Fruit fly (Drosophila melanogaster) whole organism, embryonic: Measurements from ENCODE around the gene mil.
A peak's percentile ranks its signal among the peaks of the same experiment; 100 is the strongest.

Experiments
- ATbp ChIP-seq: fragments of 200-800 bp; sonication (Bioruptor generic); optimal IDR thresholded peaks from 2 replicates; lab custom pipeline; 2017; ENCODE audit warnings: missing biosample characterization, mild to moderate bottlenecking, missing genetic modification characterization, missing genetic modification reagents
- Abd-B ChIP-seq: fragments of 200-800 bp; sonication (Bioruptor generic); optimal IDR thresholded peaks from 2 replicates; lab custom pipeline; 2018; ENCODE audit warnings: missing biosample characterization, mild to moderate bottlenecking, missing genetic modification characterization, moderate library complexity
- Asciz ChIP-seq: fragments of 200-800 bp; sonication (Bioruptor generic); optimal IDR thresholded peaks from 2 replicates; lab custom pipeline; 2017; ENCODE audit warnings: missing biosample characterization, mild to moderate bottlenecking, missing genetic modification characterization, missing genetic modification reagents
- CG10147 ChIP-seq: fragments of 200-800 bp; sonication (Bioruptor generic); optimal IDR thresholded peaks from 2 replicates; lab custom pipeline; 2019; ENCODE audit warnings: missing biosample characterization, mild to moderate bottlenecking, missing genetic modification characterization, moderate library complexity
- CG10431 ChIP-seq: fragments of 200-800 bp; sonication (Bioruptor generic); optimal IDR thresholded peaks from 3 replicates; lab custom pipeline; 2018; ENCODE audit warnings: missing biosample characterization, mild to moderate bottlenecking, missing genetic modification characterization
- CG10462 ChIP-seq: fragments of 200-800 bp; sonication (Bioruptor generic); optimal IDR thresholded peaks from 2 replicates; lab custom pipeline; 2016; ENCODE audit warnings: missing biosample characterization, missing genetic modification characterization
- CG10959 ChIP-seq: fragments of 200-800 bp; sonication (Bioruptor generic); IDR thresholded peaks from 2 replicates; pipeline ENCODE4 v1.3.6; 2022; ENCODE audit warnings: missing biosample characterization, missing genetic modification characterization
- CG11504 ChIP-seq: fragments of 200-800 bp; sonication (Bioruptor generic); optimal IDR thresholded peaks from 3 replicates; lab custom pipeline; 2019; ENCODE audit warnings: missing biosample characterization, mild to moderate bottlenecking, missing genetic modification characterization, moderate library complexity
- CG14710 ChIP-seq: fragments of 200-800 bp; sonication (Bioruptor generic); optimal IDR thresholded peaks from 3 replicates; lab custom pipeline; 2019; ENCODE audit warnings: missing biosample characterization, mild to moderate bottlenecking, missing genetic modification characterization, moderate library complexity
- CG17612 ChIP-seq: fragments of 200-800 bp; sonication (Bioruptor generic); IDR thresholded peaks from 2 replicates; pipeline ENCODE4 v1.3.6; 2022; ENCODE audit warnings: missing biosample characterization, missing genetic modification characterization
- CG2120 ChIP-seq: fragments of 200-800 bp; sonication (Bioruptor generic); optimal IDR thresholded peaks from 3 replicates; lab custom pipeline; 2016; ENCODE audit warnings: missing biosample characterization, missing genetic modification characterization
- CG31224 ChIP-seq: fragments of 200-800 bp; sonication (Bioruptor generic); IDR thresholded peaks from 2 replicates; pipeline ENCODE4 v1.3.6; 2022; ENCODE audit warnings: missing biosample characterization, missing genetic modification characterization
- CG31441 ChIP-seq: fragments of 200-800 bp; sonication (Bioruptor generic); IDR thresholded peaks from 2 replicates; pipeline ENCODE4 v1.3.6; 2022; ENCODE audit warnings: missing biosample characterization, missing genetic modification characterization
- CG32772 ChIP-seq: fragments of 200-800 bp; sonication (Bioruptor generic); IDR thresholded peaks from 2 replicates; pipeline ENCODE4 v1.3.6; 2022; ENCODE audit warnings: missing biosample characterization, missing genetic modification characterization
- CG4282 ChIP-seq: fragments of 200-800 bp; sonication (Bioruptor generic); optimal IDR thresholded peaks from 2 replicates; lab custom pipeline; 2016; ENCODE audit warnings: missing biosample characterization, missing genetic modification characterization
- CG43689 ChIP-seq: fragments of 200-800 bp; sonication (Bioruptor generic); IDR thresholded peaks from 2 replicates; pipeline ENCODE4 v1.3.6; 2022; ENCODE audit warnings: missing biosample characterization, missing genetic modification characterization
- CG4404 ChIP-seq: fragments of 200-800 bp; sonication (Bioruptor generic); IDR thresholded peaks from 2 replicates; pipeline ENCODE4 v1.3.6; 2022; ENCODE audit warnings: missing biosample characterization, missing genetic modification characterization
- CG6654 ChIP-seq: fragments of 200-800 bp; sonication (Bioruptor generic); optimal IDR thresholded peaks from 2 replicates; lab custom pipeline; 2017; ENCODE audit warnings: missing biosample characterization, mild to moderate bottlenecking, missing genetic modification characterization
- CG6689 ChIP-seq: fragments of 200-800 bp; sonication (Bioruptor generic); IDR thresholded peaks from 2 replicates; pipeline ENCODE4 v1.3.6; 2022; ENCODE audit warnings: missing biosample characterization, missing genetic modification characterization
- CG6854 ChIP-seq: fragments of 200-800 bp; sonication (Bioruptor generic); optimal IDR thresholded peaks from 3 replicates; lab custom pipeline; 2017; ENCODE audit warnings: missing biosample characterization, mild to moderate bottlenecking, missing genetic modification characterization
- CG8089 ChIP-seq: fragments of 200-800 bp; sonication (Bioruptor generic); optimal IDR thresholded peaks from 3 replicates; lab custom pipeline; 2016; ENCODE audit warnings: missing biosample characterization, missing genetic modification characterization
- CTCF ChIP-seq: fragments of 200-800 bp; sonication (Bioruptor generic); optimal IDR thresholded peaks from 2 replicates; lab custom pipeline; 2017; ENCODE audit warnings: missing biosample characterization, mild to moderate bottlenecking, missing genetic modification characterization, moderate library complexity
- D ChIP-seq, 2 experiments: fragments of 200-800 bp in 1 of 2; fragments of >200 bp in 1 of 2; sonication (Bioruptor generic) in 1 of 2; optimal IDR thresholded peaks; 2 replicates in 1 of 2; 3 replicates in 1 of 2; lab custom pipeline; 2017; ENCODE audit warnings: mild to moderate bottlenecking in 1 of 2, missing biosample characterization in 1 of 2, missing genetic modification characterization in 1 of 2, missing genetic modification reagents in 1 of 2
- Ets65A ChIP-seq: fragments of 200-800 bp; sonication (Bioruptor generic); peaks from one replicate; lab custom pipeline; 2016; ENCODE audit warnings: missing biosample characterization, missing genetic modification characterization
- GATAe ChIP-seq: fragments of 200-800 bp; sonication (Bioruptor generic); conservative IDR thresholded peaks from 2 replicates; pipeline ENCODE4 v1.3.6; 2022; ENCODE audit warnings: missing biosample characterization, missing genetic modification characterization
- Hmx ChIP-seq: fragments of 200-800 bp; sonication (Bioruptor generic); optimal IDR thresholded peaks from 2 replicates; lab custom pipeline; 2016; ENCODE audit warnings: missing biosample characterization, missing genetic modification characterization
- Jarid2 ChIP-seq: fragments of 200-800 bp; sonication (Bioruptor generic); optimal IDR thresholded peaks from 3 replicates; lab custom pipeline; 2017; ENCODE audit warnings: mild to moderate bottlenecking, missing biosample characterization, missing genetic modification reagents, missing genetic modification characterization
- MBD-R2 ChIP-seq: fragments of 200-800 bp; sonication (Bioruptor generic); IDR thresholded peaks from 2 replicates; pipeline ENCODE4 v1.3.6; 2022; ENCODE audit warnings: missing biosample characterization, missing genetic modification characterization
- MESR4 ChIP-seq: fragments of 200-800 bp; sonication (Bioruptor generic); optimal IDR thresholded peaks from 2 replicates; lab custom pipeline; 2018; ENCODE audit warnings: missing biosample characterization, mild to moderate bottlenecking, missing genetic modification characterization, moderate library complexity
- MTF-1 ChIP-seq: fragments of 200-800 bp; sonication (Bioruptor generic); optimal IDR thresholded peaks from 2 replicates; lab custom pipeline; 2018; ENCODE audit warnings: missing biosample characterization, mild to moderate bottlenecking, missing genetic modification characterization, borderline replicate concordance
- NC2α ChIP-seq: fragments of 200-800 bp; sonication (Bioruptor generic); optimal IDR thresholded peaks from 2 replicates; lab custom pipeline; 2016; ENCODE audit warnings: missing biosample characterization, missing genetic modification characterization
- NFAT ChIP-seq: fragments of 200-800 bp; sonication (Bioruptor generic); IDR thresholded peaks from 2 replicates; pipeline ENCODE4 v1.3.6; 2022; ENCODE audit warnings: missing biosample characterization, missing genetic modification characterization
- Scr ChIP-seq: fragments of 200-800 bp; sonication (Bioruptor generic); IDR thresholded peaks from 2 replicates; pipeline ENCODE4 v1.3.6; 2022; ENCODE audit warnings: missing biosample characterization, missing genetic modification characterization; ENCODE audit not compliant: partially characterized antibody
- Sry-β ChIP-seq: fragments of 200-800 bp; sonication (Bioruptor generic); optimal IDR thresholded peaks from 2 replicates; lab custom pipeline; 2018; ENCODE audit warnings: missing biosample characterization, mild to moderate bottlenecking, missing genetic modification characterization, moderate library complexity
- cas ChIP-seq: fragments of 200-800 bp; sonication (Bioruptor generic); IDR thresholded peaks from 2 replicates; pipeline ENCODE4 v1.3.6; 2022; ENCODE audit warnings: missing biosample characterization, missing genetic modification characterization
- caup ChIP-seq: fragments of 200-800 bp; sonication (Bioruptor generic); optimal IDR thresholded peaks from 3 replicates; lab custom pipeline; 2017; ENCODE audit warnings: missing biosample characterization, mild to moderate bottlenecking, missing genetic modification characterization, moderate library complexity; ENCODE audit not compliant: severe bottlenecking
- ci ChIP-seq: fragments of 200-800 bp; sonication (Bioruptor generic); IDR thresholded peaks from 3 replicates; pipeline ENCODE4 v1.3.6; 2022; ENCODE audit warnings: missing biosample characterization, missing genetic modification characterization
- corto ChIP-seq: fragments of 200-800 bp; sonication (Bioruptor generic); optimal IDR thresholded peaks from 2 replicates; lab custom pipeline; 2016; ENCODE audit warnings: missing biosample characterization, mild to moderate bottlenecking, missing genetic modification characterization, moderate library complexity
- croc ChIP-seq: fragments of 200-800 bp; sonication (Bioruptor generic); conservative IDR thresholded peaks from 3 replicates; pipeline ENCODE4 v1.3.6; 2022; ENCODE audit warnings: missing biosample characterization, missing genetic modification characterization
- eve ChIP-seq, 2 experiments: fragments of >200 bp; optimal IDR thresholded peaks; 2 replicates each; lab custom pipeline; 2017; ENCODE audit warnings: missing biosample characterization in 2 of 2, missing genetic modification characterization in 2 of 2
- kah ChIP-seq: fragments of 200-800 bp; sonication (Bioruptor generic); optimal IDR thresholded peaks from 2 replicates; lab custom pipeline; 2018; ENCODE audit warnings: missing biosample characterization, mild to moderate bottlenecking, missing genetic modification characterization
- kni ChIP-seq: fragments of 200-800 bp; sonication (Bioruptor generic); optimal IDR thresholded peaks from 3 replicates; lab custom pipeline; 2017; ENCODE audit warnings: mild to moderate bottlenecking, missing biosample characterization, missing genetic modification reagents, missing genetic modification characterization
- nerfin-2 ChIP-seq: fragments of 200-800 bp; sonication (Bioruptor generic); IDR thresholded peaks from 2 replicates; pipeline ENCODE4 v1.3.6; 2022; ENCODE audit warnings: missing biosample characterization, missing genetic modification characterization; ENCODE audit not compliant: partially characterized antibody
- odd ChIP-seq: fragments of 200-800 bp; sonication (Bioruptor generic); optimal IDR thresholded peaks from 2 replicates; lab custom pipeline; 2017; ENCODE audit warnings: missing biosample characterization, mild to moderate bottlenecking, missing genetic modification characterization
- ro ChIP-seq: fragments of 200-800 bp; sonication (Bioruptor generic); IDR thresholded peaks from 2 replicates; pipeline ENCODE4 v1.3.6; 2022; ENCODE audit warnings: missing biosample characterization, missing genetic modification characterization
- sima ChIP-seq: fragments of 200-800 bp; sonication (Bioruptor generic); optimal IDR thresholded peaks from 2 replicates; lab custom pipeline; 2016; ENCODE audit warnings: missing biosample characterization, missing genetic modification characterization
- stc ChIP-seq: fragments of 200-800 bp; sonication (Bioruptor generic); IDR thresholded peaks from 2 replicates; pipeline ENCODE4 v1.3.6; 2022; ENCODE audit warnings: missing biosample characterization, missing genetic modification characterization
- sug ChIP-seq: fragments of 200-800 bp; optimal IDR thresholded peaks from 2 replicates; lab custom pipeline; 2019; ENCODE audit warnings: missing biosample characterization, mild to moderate bottlenecking, missing genetic modification characterization, moderate library complexity
- zen2 ChIP-seq: fragments of 200-800 bp; sonication (Bioruptor generic); IDR thresholded peaks from 3 replicates; pipeline ENCODE4 v1.3.6; 2022; ENCODE audit warnings: missing biosample characterization, missing genetic modification characterization; ENCODE audit not compliant: partially characterized antibody

Gene mil

dm6 chr3R:27916355-27917019, 4.2 kb downstream of the mil start, which contains the start of the genes CG5003 and mRpS22 (continued):
- TF ChIP-seq sug (tag; lab: Kevin White, UChicago) (peak; percentile 73), Hmx (GFP tag; lab: Kevin White, UChicago) (no peak), D (optimal IDR thresholded peaks at IDR 0.05; lab: Kevin White, UChicago) (no peak), D (GFP tag; optimal IDR thresholded peaks at IDR 0.05; lab: Kevin White, UChicago) (peak; percentile 49), CG43689 (GFP tag; lab: Robert Waterston, UW) (no peak), MTF-1 (GFP tag; lab: Kevin White, UChicago) (no peak), CG14710 (tag; lab: Kevin White, UChicago) (peak; percentile 77), CG6654 (GFP tag; lab: Kevin White, UChicago) (peak; percentile 32), nerfin-2 (GFP tag; lab: Robert Waterston, UW) (no peak), MESR4 (GFP tag; lab: Kevin White, UChicago) (peak; percentile 84), CG10462 (peak; percentile 41), zen2 (GFP tag; lab: Robert Waterston, UW) (no peak), ATbp (GFP tag; lab: Kevin White, UChicago) (no peak), Scr (GFP tag; lab: Robert Waterston, UW) (peak; percentile 48; the same call in 1 of the 2 replicates), Asciz (GFP tag; lab: Kevin White, UChicago) (no peak), CG10431 (peak; percentile 16), corto (GFP tag; lab: Kevin White, UChicago) (no peak), CG17612 (GFP tag; lab: Robert Waterston, UW) (no peak), CG10147 (GFP tag; lab: Kevin White, UChicago) (peak; percentile 27), CG6854 (GFP tag; lab: Kevin White, UChicago) (no peak), ro (0 out of 2 replicates have a peak, but pooled peaks have one; percentile 7), GATAe (no peak), caup (GFP tag; lab: Kevin White, UChicago) (peak; percentile 39), MBD-R2 (peak; percentile 68), cas (GFP tag; lab: Robert Waterston, UW) (0 out of 2 replicates have a peak, but pooled peaks have one; percentile 8), CG4282 (no peak), CTCF (no peak), odd (GFP tag; lab: Kevin White, UChicago) (no peak), CG4404 (GFP tag; lab: Robert Waterston, UW) (no peak; the same call in 1 of the 2 replicates), Jarid2 (GFP tag; lab: Kevin White, UChicago) (peak; percentile 17), CG32772 (GFP tag; lab: Robert Waterston, UW) (0 out of 2 replicates have a peak, but pooled peaks have one; percentile 54), eve (GFP tag; optimal IDR thresholded peaks at IDR 0.05; lab: Kevin White, UChicago) (no peak), CG10959 (0 out of 2 replicates have a peak, but pooled peaks have one; percentile 10), NC2α (GFP tag; lab: Kevin White, UChicago) (peak; percentile 27), ci (GFP tag; lab: Robert Waterston, UW) (no peak), Sry-β (GFP tag; lab: Kevin White, UChicago) (peak; percentile 81), Abd-B (GFP tag; lab: Kevin White, UChicago) (peak; percentile 78), CG11504 (tag; lab: Kevin White, UChicago) (peak; percentile 73), Ets65A (GFP tag; lab: Kevin White, UChicago) (peak; percentile 87), CG6689 (peak; percentile 69), CG2120 (GFP tag; lab: Kevin White, UChicago) (peak; percentile 59), NFAT (peak; percentile 42; the same call in 1 of the 2 replicates), kni (GFP tag; lab: Kevin White, UChicago) (no peak), kah (GFP tag; lab: Kevin White, UChicago) (no peak), CG8089 (GFP tag; lab: Kevin White, UChicago) (no peak), croc (GFP tag; lab: Robert Waterston, UW) (no peak; the same call in 2 of the 3 replicates), sima (GFP tag; lab: Kevin White, UChicago) (peak; percentile 6), stc (no peak), CG31224 (GFP tag; lab: Robert Waterston, UW) (no peak; the same call in 1 of the 2 replicates), CG31441 (GFP tag; lab: Robert Waterston, UW) (peak; percentile 64)
